Fruit fly (Drosophila melanogaster) whole organism, embryonic: ENCODE measurements around the gene GC.
A peak's percentile ranks its signal among the peaks of the same experiment; 100 is the strongest.

ENCODE experiments used
- Atf6 ChIP-seq: fragments of 200-800 bp; sonication (Bioruptor generic); IDR thresholded peaks from 2 replicates; pipeline ENCODE4 v1.3.6; 2022; ENCODE audit warnings: missing biosample characterization, missing genetic modification characterization
- Bdp1 ChIP-seq: fragments of 200-800 bp; sonication (Bioruptor generic); optimal IDR thresholded peaks from 3 replicates; lab custom pipeline; 2016; ENCODE audit warnings: missing biosample characterization, missing genetic modification characterization
- CG10209 ChIP-seq: fragments of 200-800 bp; sonication (Bioruptor generic); optimal IDR thresholded peaks from 3 replicates; lab custom pipeline; 2017; ENCODE audit warnings: missing biosample characterization, mild to moderate bottlenecking, missing genetic modification characterization, missing genetic modification reagents
- CG10462 ChIP-seq: fragments of 200-800 bp; sonication (Bioruptor generic); optimal IDR thresholded peaks from 2 replicates; lab custom pipeline; 2016; ENCODE audit warnings: missing biosample characterization, missing genetic modification characterization
- CG11085 ChIP-seq: fragments of 200-800 bp; sonication (Bioruptor generic); IDR thresholded peaks from 2 replicates; pipeline ENCODE4 v1.3.6; 2022; ENCODE audit warnings: missing biosample characterization, missing genetic modification characterization
- CG11723 ChIP-seq: fragments of 200-800 bp; sonication (Bioruptor generic); optimal IDR thresholded peaks from 2 replicates; lab custom pipeline; 2017; ENCODE audit warnings: missing biosample characterization, mild to moderate bottlenecking, missing genetic modification characterization
- CG13123 ChIP-seq: fragments of 200-800 bp; sonication (Bioruptor generic); optimal IDR thresholded peaks from 2 replicates; lab custom pipeline; 2016; ENCODE audit warnings: missing biosample characterization, missing genetic modification characterization
- CG14014 ChIP-seq: fragments of 200-800 bp; sonication (Bioruptor generic); IDR thresholded peaks from 2 replicates; pipeline ENCODE4 v1.3.6; 2022; ENCODE audit warnings: missing biosample characterization, missing genetic modification characterization
- CG14050 ChIP-seq: fragments of 200-800 bp; sonication (Bioruptor generic); IDR thresholded peaks from 3 replicates; pipeline ENCODE4 v1.3.6; 2022; ENCODE audit warnings: missing biosample characterization, missing genetic modification characterization
- CG14710 ChIP-seq: fragments of 200-800 bp; sonication (Bioruptor generic); optimal IDR thresholded peaks from 3 replicates; lab custom pipeline; 2019; ENCODE audit warnings: missing biosample characterization, mild to moderate bottlenecking, missing genetic modification characterization, moderate library complexity
- CG15011 ChIP-seq: fragments of 200-800 bp; sonication (Bioruptor generic); optimal IDR thresholded peaks from 3 replicates; lab custom pipeline; 2018; ENCODE audit warnings: missing biosample characterization, mild to moderate bottlenecking, missing genetic modification characterization
- CG15269 ChIP-seq: fragments of 200-800 bp; sonication (Bioruptor generic); optimal IDR thresholded peaks from 2 replicates; lab custom pipeline; 2018; ENCODE audit warnings: missing biosample characterization, mild to moderate bottlenecking, missing genetic modification characterization, moderate library complexity
- CG15601 ChIP-seq: fragments of 200-800 bp; sonication (Bioruptor generic); optimal IDR thresholded peaks from 3 replicates; lab custom pipeline; 2019; ENCODE audit warnings: missing biosample characterization, mild to moderate bottlenecking, missing genetic modification characterization, moderate library complexity
- CG16779 ChIP-seq: fragments of 200-800 bp; sonication (Bioruptor generic); IDR thresholded peaks from 2 replicates; pipeline ENCODE4 v1.3.6; 2022; ENCODE audit warnings: missing biosample characterization, missing genetic modification characterization
- CG16813 ChIP-seq: fragments of 200-800 bp; sonication (Bioruptor generic); IDR thresholded peaks from 3 replicates; pipeline ENCODE4 v1.3.6; 2022; ENCODE audit warnings: missing biosample characterization, missing genetic modification characterization; ENCODE audit not compliant: partially characterized antibody
- CG17829 ChIP-seq: fragments of 200-800 bp; optimal IDR thresholded peaks from 2 replicates; lab custom pipeline; 2019; ENCODE audit warnings: missing biosample characterization, mild to moderate bottlenecking, missing genetic modification characterization, moderate library complexity
- CG18011 ChIP-seq: fragments of 200-800 bp; sonication (Bioruptor generic); optimal IDR thresholded peaks from 2 replicates; lab custom pipeline; 2017; ENCODE audit warnings: missing biosample characterization, missing genetic modification characterization, mild to moderate bottlenecking, moderate library complexity, missing genotype
- CG2120 ChIP-seq: fragments of 200-800 bp; sonication (Bioruptor generic); optimal IDR thresholded peaks from 3 replicates; lab custom pipeline; 2016; ENCODE audit warnings: missing biosample characterization, missing genetic modification characterization
- CG31224 ChIP-seq: fragments of 200-800 bp; sonication (Bioruptor generic); IDR thresholded peaks from 2 replicates; pipeline ENCODE4 v1.3.6; 2022; ENCODE audit warnings: missing biosample characterization, missing genetic modification characterization
- CG3281 ChIP-seq: fragments of 200-800 bp; sonication (Bioruptor generic); optimal IDR thresholded peaks from 3 replicates; lab custom pipeline; 2017; ENCODE audit warnings: missing biosample characterization, mild to moderate bottlenecking, missing genetic modification characterization
- CG33213 ChIP-seq: fragments of 200-800 bp; sonication (Bioruptor generic); optimal IDR thresholded peaks from 3 replicates; lab custom pipeline; 2016; ENCODE audit warnings: missing biosample characterization, missing genetic modification characterization
- CG3995 ChIP-seq: fragments of 200-800 bp; sonication (Bioruptor generic); optimal IDR thresholded peaks from 3 replicates; lab custom pipeline; 2016; ENCODE audit warnings: missing biosample characterization, missing genetic modification characterization
- CG6175 ChIP-seq: fragments of 200-800 bp; sonication (Bioruptor generic); IDR thresholded peaks from 3 replicates; pipeline ENCODE4 v1.3.6; 2022; ENCODE audit warnings: missing biosample characterization, missing genetic modification characterization
- CG9727 ChIP-seq: fragments of 200-800 bp; sonication (Bioruptor generic); optimal IDR thresholded peaks from 3 replicates; lab custom pipeline; 2017; ENCODE audit warnings: missing biosample characterization, mild to moderate bottlenecking, missing genetic modification characterization
- Deaf1 ChIP-seq: fragments of 200-800 bp; optimal IDR thresholded peaks from 3 replicates; lab custom pipeline; 2019; ENCODE audit warnings: missing biosample characterization, mild to moderate bottlenecking, missing genetic modification characterization, moderate library complexity
- H15 ChIP-seq: fragments of 200-800 bp; sonication (Bioruptor generic); IDR thresholded peaks from 3 replicates; pipeline ENCODE4 v1.3.6; 2022; ENCODE audit warnings: missing biosample characterization, missing genetic modification characterization
- H2.0 ChIP-seq: fragments of 200-800 bp; sonication (Bioruptor generic); IDR thresholded peaks from 2 replicates; pipeline ENCODE4 v1.3.6; 2022; ENCODE audit warnings: missing biosample characterization, missing genetic modification characterization
- Hsf ChIP-seq: fragments of 200-800 bp; sonication (Bioruptor generic); optimal IDR thresholded peaks from 3 replicates; lab custom pipeline; 2016; ENCODE audit warnings: missing biosample characterization, missing genetic modification characterization
- Kr ChIP-seq: fragments of 200-800 bp; sonication (Bioruptor generic); optimal IDR thresholded peaks from 2 replicates; lab custom pipeline; 2017; ENCODE audit warnings: missing biosample characterization, mild to moderate bottlenecking, missing genetic modification characterization
- Mrtf ChIP-seq: fragments of 200-800 bp; sonication (Bioruptor generic); IDR thresholded peaks from 3 replicates; pipeline ENCODE4 v1.3.6; 2022; ENCODE audit warnings: missing biosample characterization, missing genetic modification characterization
- NC2β ChIP-seq: fragments of 200-800 bp; sonication (Bioruptor generic); optimal IDR thresholded peaks from 2 replicates; lab custom pipeline; 2016; ENCODE audit warnings: missing biosample characterization, missing genetic modification characterization
- Nf-YC ChIP-seq: fragments of 200-800 bp; optimal IDR thresholded peaks from 3 replicates; lab custom pipeline; 2019; ENCODE audit warnings: missing biosample characterization, mild to moderate bottlenecking, missing genetic modification characterization, moderate library complexity
- Optix ChIP-seq: fragments of 200-800 bp; sonication (Bioruptor generic); IDR thresholded peaks from 3 replicates; pipeline ENCODE4 v1.3.6; 2022; ENCODE audit warnings: missing biosample characterization, missing genetic modification characterization
- ac ChIP-seq: fragments of 200-800 bp; sonication (Bioruptor generic); optimal IDR thresholded peaks from 3 replicates; lab custom pipeline; 2017; ENCODE audit warnings: missing biosample characterization, mild to moderate bottlenecking, missing genetic modification characterization
- ara ChIP-seq: fragments of 200-800 bp; sonication (Bioruptor generic); IDR thresholded peaks from 2 replicates; pipeline ENCODE4 v1.3.6; 2022; ENCODE audit warnings: missing biosample characterization, missing genetic modification characterization
- chif ChIP-seq, 2 experiments: fragments of 200-800 bp; sonication (Bioruptor generic); optimal IDR thresholded peaks; 3 replicates each; lab custom pipeline; 2016; ENCODE audit warnings: missing biosample characterization in 2 of 2, missing genetic modification characterization in 2 of 2
- chn ChIP-seq: fragments of 200-800 bp; sonication (Bioruptor generic); optimal IDR thresholded peaks from 2 replicates; lab custom pipeline; 2016; ENCODE audit warnings: missing biosample characterization, missing genetic modification characterization
- croc ChIP-seq: fragments of 200-800 bp; sonication (Bioruptor generic); conservative IDR thresholded peaks from 3 replicates; pipeline ENCODE4 v1.3.6; 2022; ENCODE audit warnings: missing biosample characterization, missing genetic modification characterization
- dm ChIP-seq: fragments of 200-800 bp; sonication (Bioruptor generic); optimal IDR thresholded peaks from 3 replicates; lab custom pipeline; 2016; ENCODE audit warnings: missing biosample characterization, missing genetic modification characterization
- eve ChIP-seq, 2 experiments: fragments of >200 bp; optimal IDR thresholded peaks; 2 replicates each; lab custom pipeline; 2017; ENCODE audit warnings: missing biosample characterization in 2 of 2, missing genetic modification characterization in 2 of 2
- gce ChIP-seq: fragments of 200-800 bp; sonication (Bioruptor generic); IDR thresholded peaks from 3 replicates; pipeline ENCODE4 v1.3.6; 2022; ENCODE audit warnings: missing biosample characterization, missing genetic modification characterization
- gem ChIP-seq: fragments of 200-800 bp; sonication (Bioruptor generic); optimal IDR thresholded peaks from 2 replicates; lab custom pipeline; 2019; ENCODE audit warnings: missing biosample characterization, mild to moderate bottlenecking, missing genetic modification characterization, moderate library complexity
- hb ChIP-seq: fragments of 200-800 bp; sonication (Bioruptor generic); IDR thresholded peaks from 3 replicates; pipeline ENCODE4 v1.3.6; 2022; ENCODE audit warnings: missing biosample characterization, missing genetic modification characterization; ENCODE audit not compliant: partially characterized antibody
- kah ChIP-seq: fragments of 200-800 bp; sonication (Bioruptor generic); optimal IDR thresholded peaks from 2 replicates; lab custom pipeline; 2018; ENCODE audit warnings: missing biosample characterization, mild to moderate bottlenecking, missing genetic modification characterization
- p53 ChIP-seq: fragments of 200-800 bp; sonication (Bioruptor generic); optimal IDR thresholded peaks from 2 replicates; lab custom pipeline; 2016; ENCODE audit warnings: missing biosample characterization, missing genetic modification characterization
- pfk ChIP-seq: fragments of 200-800 bp; sonication (Bioruptor generic); optimal IDR thresholded peaks from 2 replicates; lab custom pipeline; 2018; ENCODE audit warnings: missing biosample characterization, mild to moderate bottlenecking, missing genetic modification characterization, moderate library complexity
- pnt ChIP-seq: fragments of 200-800 bp; sonication (Bioruptor generic); optimal IDR thresholded peaks from 3 replicates; lab custom pipeline; 2016; ENCODE audit warnings: missing biosample characterization, missing genetic modification characterization
- sens ChIP-seq: fragments of 200-800 bp; sonication (Bioruptor generic); peaks from one replicate; lab custom pipeline; 2016; ENCODE audit warnings: missing biosample characterization, missing genetic modification characterization
- sqz ChIP-seq: fragments of 200-800 bp; sonication (Bioruptor generic); optimal IDR thresholded peaks from 3 replicates; lab custom pipeline; 2018; ENCODE audit warnings: missing biosample characterization, mild to moderate bottlenecking, missing genetic modification characterization
- unpg ChIP-seq: fragments of 200-800 bp; sonication (Bioruptor generic); optimal IDR thresholded peaks from 3 replicates; lab custom pipeline; 2018; ENCODE audit warnings: missing biosample characterization, mild to moderate bottlenecking, missing genetic modification characterization, moderate library complexity
- zen2 ChIP-seq: fragments of 200-800 bp; sonication (Bioruptor generic); IDR thresholded peaks from 3 replicates; pipeline ENCODE4 v1.3.6; 2022; ENCODE audit warnings: missing biosample characterization, missing genetic modification characterization; ENCODE audit not compliant: partially characterized antibody

GC gene

DNA sequence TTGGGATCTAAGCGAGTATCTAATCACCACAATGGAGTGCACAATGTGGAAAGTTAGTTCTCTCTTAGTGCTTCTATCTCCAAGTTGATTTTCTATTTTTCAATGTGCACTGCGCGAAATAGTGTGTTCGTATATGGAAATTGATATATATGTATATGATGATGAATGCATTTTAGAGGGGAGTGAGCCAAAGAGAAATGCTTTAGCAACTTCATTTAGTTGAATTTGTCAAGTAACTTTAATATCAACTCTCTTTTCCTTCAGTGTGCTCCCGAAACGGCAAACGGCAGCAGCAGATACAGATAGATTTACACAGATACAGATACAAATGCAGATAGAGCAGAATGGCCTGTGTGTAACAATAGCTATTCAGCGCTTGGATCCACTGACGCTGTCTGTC lies 45.1 kb downstream of the GC start (continued):
- TF ChIP-seq chn (GFP tag; lab: Kevin White, UChicago): peak; percentile 66
- TF ChIP-seq gce (GFP tag; lab: Robert Waterston, UW): peak; percentile 67; the same call in 1 of the 3 replicates
- peak; percentile 58 for TF ChIP-seq CG9727 (GFP tag; lab: Kevin White, UChicago)
- TF ChIP-seq CG33213 (GFP tag; lab: Kevin White, UChicago): no peak
- TF ChIP-seq CG10209 (GFP tag; lab: Kevin White, UChicago): peak; percentile 69
- TF ChIP-seq CG31224 (GFP tag; lab: Robert Waterston, UW): peak; percentile 27; the same call in 1 of the 2 replicates
- peak; percentile 64; the same call in 2 of the 3 replicates for TF ChIP-seq CG14050 (GFP tag; lab: Robert Waterston, UW)
- no peak for TF ChIP-seq kah (GFP tag; lab: Kevin White, UChicago)
- TF ChIP-seq ac (GFP tag; lab: Kevin White, UChicago): peak; percentile 0
- no peak for TF ChIP-seq sqz
- TF ChIP-seq Mrtf: 0 out of 3 replicates have a peak, but pooled peaks have one; percentile 56
- TF ChIP-seq CG16813: no peak
- peak; percentile 17 for TF ChIP-seq Bdp1
- no peak for TF ChIP-seq p53
- TF ChIP-seq CG16779: no peak
- TF ChIP-seq gem (tag; lab: Kevin White, UChicago): peak; percentile 78
- no peak for TF ChIP-seq CG18011 (GFP tag; lab: Kevin White, UChicago)
- TF ChIP-seq Kr (GFP tag; lab: Kevin White, UChicago): no peak
- no peak for TF ChIP-seq CG3281 (GFP tag; lab: Kevin White, UChicago)
- peak; percentile 74 for TF ChIP-seq ara (GFP tag; lab: Robert Waterston, UW)
- no peak for TF ChIP-seq dm (GFP tag; lab: Kevin White, UChicago)
- TF ChIP-seq CG14710 (tag; lab: Kevin White, UChicago): no peak
- TF ChIP-seq H2.0 (GFP tag; lab: Robert Waterston, UW): peak; percentile 57
- peak; percentile 48 for TF ChIP-seq CG11723 (GFP tag; lab: Kevin White, UChicago)
- peak; percentile 56 for TF ChIP-seq CG2120 (GFP tag; lab: Kevin White, UChicago)
- no peak for TF ChIP-seq Deaf1 (tag; lab: Kevin White, UChicago)
- peak; percentile 63 for TF ChIP-seq CG15269 (tag; lab: Kevin White, UChicago)
- peak; percentile 79 for TF ChIP-seq CG17829 (tag; lab: Kevin White, UChicago)
- peak; percentile 68 for TF ChIP-seq unpg (GFP tag; lab: Kevin White, UChicago)
- no peak for TF ChIP-seq CG6175
- no peak for TF ChIP-seq hb (GFP tag; lab: Robert Waterston, UW)
- TF ChIP-seq H15 (GFP tag; lab: Robert Waterston, UW): 0 out of 3 replicates have a peak, but pooled peaks have one; percentile 45
- peak; percentile 29 for TF ChIP-seq pnt (GFP tag; lab: Kevin White, UChicago)
- peak; percentile 59 for TF ChIP-seq CG15601 (tag; lab: Kevin White, UChicago)
- TF ChIP-seq zen2 (GFP tag; lab: Robert Waterston, UW): no peak
- TF ChIP-seq Nf-YC: no peak
- TF ChIP-seq chif (GFP tag; optimal IDR thresholded peaks at IDR 0.05; lab: Kevin White, UChicago): peak; percentile 70 to 82
- TF ChIP-seq sens: peak; percentile 93
- TF ChIP-seq eve (GFP tag; optimal IDR thresholded peaks at IDR 0.05; lab: Kevin White, UChicago): peak in 1 of 2 experiments; percentile 87
- no peak for TF ChIP-seq pfk (GFP tag; lab: Kevin White, UChicago)
- TF ChIP-seq croc: peak; percentile 55; the same call in 2 of the 3 replicates
- TF ChIP-seq CG3995 (GFP tag; lab: Kevin White, UChicago): no peak
- TF ChIP-seq CG13123: peak; percentile 23
- TF ChIP-seq CG11085 (GFP tag; lab: Robert Waterston, UW): no peak
- TF ChIP-seq Optix (GFP tag; lab: Robert Waterston, UW): peak; percentile 65; the same call in 2 of the 3 replicates
- TF ChIP-seq CG10462 (GFP tag; lab: Kevin White, UChicago): peak; percentile 29
- peak; percentile 36; the same call in 1 of the 2 replicates for TF ChIP-seq Atf6
- TF ChIP-seq NC2β (GFP tag; lab: Kevin White, UChicago): peak; percentile 64
- TF ChIP-seq CG14014 (GFP tag; lab: Robert Waterston, UW): peak; percentile 48; the same call in 1 of the 2 replicates
- peak; percentile 69 for TF ChIP-seq Hsf (GFP tag; lab: Kevin White, UChicago)
- no peak for TF ChIP-seq CG15011 (GFP tag; lab: Kevin White, UChicago)
